Fruit fly (Drosophila melanogaster): ENCODE data around the gene tnc.

The tnc gene

dm6 chr3R:25054451-25055188 lies 70.4 kb downstream of the tnc start, which contains the start of gene CG31109 (continued):
- TF ChIP-seq HLH4C (GFP tag; IDR thresholded peaks at IDR 0.05; ENCODE audit: partially characterized antibody), result peak; percentile 40; the same call in 1 of the 3 replicates
- TF ChIP-seq CG4854 (GFP tag; optimal IDR thresholded peaks at IDR 0.05), result no peak
- 0 out of 3 replicates have a peak, but pooled peaks have one; percentile 42 for TF ChIP-seq Dbx (GFP tag; IDR thresholded peaks at IDR 0.05)
- no peak for TF ChIP-seq dimm (GFP tag; IDR thresholded peaks at IDR 0.05)
- 0 out of 3 replicates have a peak, but pooled peaks have one; percentile 41 for TF ChIP-seq mld (GFP tag; IDR thresholded peaks at IDR 0.05; ENCODE audit: partially characterized antibody)
- no peak for TF ChIP-seq CG30431 (GFP tag; optimal IDR thresholded peaks at IDR 0.05)
- TF ChIP-seq slp2 (GFP tag; optimal IDR thresholded peaks at IDR 0.05), result no peak
- peak; percentile 74 for TF ChIP-seq Ets97D (GFP tag; optimal IDR thresholded peaks at IDR 0.05)
- TF ChIP-seq CG15696 (tag; optimal IDR thresholded peaks at IDR 0.05), result peak; percentile 46
- TF ChIP-seq inv (GFP tag; IDR thresholded peaks at IDR 0.05; ENCODE audit: partially characterized antibody), result no peak
- peak; percentile 41 for TF ChIP-seq bigmax (GFP tag; optimal IDR thresholded peaks at IDR 0.05)
- no peak for TF ChIP-seq CG12104 (GFP tag; optimal IDR thresholded peaks at IDR 0.05)
- TF ChIP-seq CG9817 (tag; optimal IDR thresholded peaks at IDR 0.05), result peak; percentile 6
- no peak for TF ChIP-seq cas (GFP tag; IDR thresholded peaks at IDR 0.05)
- TF ChIP-seq ssp (GFP tag; IDR thresholded peaks at IDR 0.05), result no peak
- TF ChIP-seq Taf1 (GFP tag; IDR thresholded peaks at IDR 0.05), result no peak
- peak; percentile 18 for TF ChIP-seq CG30403 (GFP tag; optimal IDR thresholded peaks at IDR 0.05)
- no peak for TF ChIP-seq CG6254 (GFP tag; optimal IDR thresholded peaks at IDR 0.05)
- TF ChIP-seq CG17802 (tag; optimal IDR thresholded peaks at IDR 0.05), result no peak
- no peak for TF ChIP-seq wdn (GFP tag; IDR thresholded peaks at IDR 0.05)
- no peak for TF ChIP-seq bcd (GFP tag; optimal IDR thresholded peaks at IDR 0.05)
- peak; percentile 31; the same call in 1 of the 2 replicates for TF ChIP-seq CG32532 (GFP tag; IDR thresholded peaks at IDR 0.05)
- peak; percentile 51 for TF ChIP-seq Nf-YC (tag; optimal IDR thresholded peaks at IDR 0.05)
- no peak for TF ChIP-seq Eip74EF (GFP tag; optimal IDR thresholded peaks at IDR 0.05)
- TF ChIP-seq CG2120 (GFP tag; optimal IDR thresholded peaks at IDR 0.05), result peak; percentile 64
- TF ChIP-seq Adf1 (GFP tag; IDR thresholded peaks at IDR 0.05), result no peak
- TF ChIP-seq lmd (GFP tag; IDR thresholded peaks at IDR 0.05), result no peak
- no peak for TF ChIP-seq maf-S (GFP tag; optimal IDR thresholded peaks at IDR 0.05)
- TF ChIP-seq Gug (GFP tag; IDR thresholded peaks at IDR 0.05), result no peak
- no peak for TF ChIP-seq trh (GFP tag; optimal IDR thresholded peaks at IDR 0.05)
- TF ChIP-seq yki (optimal IDR thresholded peaks at IDR 0.05), result no peak
- no peak for TF ChIP-seq NfI (GFP tag; optimal IDR thresholded peaks at IDR 0.05)
- peak; percentile 30 for TF ChIP-seq CG7987 (GFP tag; optimal IDR thresholded peaks at IDR 0.05)
- TF ChIP-seq CG11695 (GFP tag; IDR thresholded peaks at IDR 0.05), result no peak
- no peak for TF ChIP-seq CG1602 (GFP tag; optimal IDR thresholded peaks at IDR 0.05)
- TF ChIP-seq tll (GFP tag; optimal IDR thresholded peaks at IDR 0.05), result no peak
- TF ChIP-seq pnt (GFP tag; optimal IDR thresholded peaks at IDR 0.05), result no peak
- peak; percentile 66 for TF ChIP-seq HmgZ (tag; optimal IDR thresholded peaks at IDR 0.05)
- TF ChIP-seq CG7963 (GFP tag; IDR thresholded peaks at IDR 0.05; ENCODE audit: partially characterized antibody), result no peak
- TF ChIP-seq CG11504 (tag; optimal IDR thresholded peaks at IDR 0.05), result no peak
- TF ChIP-seq nom (GFP tag; optimal IDR thresholded peaks at IDR 0.05), result peak; percentile 3
- TF ChIP-seq CG34422 (GFP tag; IDR thresholded peaks at IDR 0.05), result peak; percentile 48; the same call in 1 of the 3 replicates
- 0 out of 3 replicates have a peak, but pooled peaks have one; percentile 34 for TF ChIP-seq Doc3 (GFP tag; IDR thresholded peaks at IDR 0.05; ENCODE audit: partially characterized antibody)
- no peak for TF ChIP-seq CG5180 (GFP tag; optimal IDR thresholded peaks at IDR 0.05)
- peak; percentile 34 for TF ChIP-seq NC2β (GFP tag; optimal IDR thresholded peaks at IDR 0.05)
- no peak for TF ChIP-seq corto (GFP tag; optimal IDR thresholded peaks at IDR 0.05)
- no peak for TF ChIP-seq tap (tag; optimal IDR thresholded peaks at IDR 0.05)
- no peak for TF ChIP-seq H15 (GFP tag; IDR thresholded peaks at IDR 0.05)
- TF ChIP-seq Atf3 (GFP tag; optimal IDR thresholded peaks at IDR 0.05), result no peak
